Worm (Caenorhabditis elegans) whole organism, L4 larva: Measurements from ENCODE around the gene Y69H2.1.

ENCODE experiments used
- Y5F2A.4 ChIP-seq: fragments of 200-800 bp; sonication (Bioruptor generic); optimal IDR thresholded peaks from 2 replicates; lab custom pipeline; 2018; ENCODE audit warnings: mild to moderate bottlenecking, missing genetic modification characterization, missing compliant biosample characterization
- arid-1 ChIP-seq: fragments of 200-800 bp; sonication (Bioruptor generic); conservative IDR thresholded peaks from 2 replicates; pipeline ENCODE4 v1.3.6; 2022; ENCODE audit warnings: missing genetic modification reagents, missing genetic modification characterization, missing compliant biosample characterization
- egl-27 ChIP-seq: sonication (generic microtip); optimal IDR thresholded peaks from 3 replicates; lab custom pipeline; 2017; ENCODE audit warnings: missing biosample characterization, missing genetic modification reagents, missing genetic modification characterization
- fkh-10 ChIP-seq: fragments of 150-350 bp; optimal IDR thresholded peaks from 2 replicates; lab custom pipeline; 2014; ENCODE audit warnings: missing biosample characterization, missing genetic modification reagents, missing genetic modification characterization
- lin-39 ChIP-seq: fragments of 150-350 bp; optimal IDR thresholded peaks from 2 replicates; lab custom pipeline; 2014; ENCODE audit warnings: missing biosample characterization, missing genetic modification reagents, missing genetic modification characterization
- nhr-237 ChIP-seq: sonication (generic microtip); optimal IDR thresholded peaks from 2 replicates; lab custom pipeline; 2017; ENCODE audit warnings: missing biosample characterization, missing genetic modification characterization
- nhr-25 ChIP-seq: sonication (generic microtip); optimal IDR thresholded peaks from 2 replicates; lab custom pipeline; 2017; ENCODE audit warnings: missing genetic modification characterization, mild to moderate bottlenecking, missing compliant biosample characterization, antibody characterized with exemption, moderate library complexity, borderline replicate concordance; ENCODE audit not compliant: insufficient read depth
- nhr-28 ChIP-seq: fragments of 150-350 bp; optimal IDR thresholded peaks from 2 replicates; lab custom pipeline; 2014; ENCODE audit warnings: missing biosample characterization, missing genetic modification characterization
- nhr-76 ChIP-seq: fragments of 150-350 bp; optimal IDR thresholded peaks from 2 replicates; lab custom pipeline; 2014; ENCODE audit warnings: missing biosample characterization, missing genetic modification characterization
- php-3 ChIP-seq: fragments of 200-800 bp; sonication (Bioruptor generic); IDR thresholded peaks from 2 replicates; pipeline ENCODE4 v1.3.6; 2022; ENCODE audit warnings: missing genetic modification reagents, missing genetic modification characterization, missing compliant biosample characterization
- pqm-1 ChIP-seq: sonication (generic microtip); optimal IDR thresholded peaks from 2 replicates; lab custom pipeline; 2017; ENCODE audit warnings: missing biosample characterization, missing genetic modification characterization
- snpc-4 ChIP-seq: fragments of 150-350 bp; optimal IDR thresholded peaks from 2 replicates; lab custom pipeline; 2014; ENCODE audit warnings: missing biosample characterization, missing genetic modification characterization
- tra-1 ChIP-seq: fragments of 200-800 bp; sonication (Bioruptor generic); IDR thresholded peaks from 2 replicates; pipeline ENCODE4 v1.3.6; 2022; ENCODE audit warnings: missing genetic modification reagents, missing genetic modification characterization, missing compliant biosample characterization
- unc-62 ChIP-seq, 3 experiments: fragments of 150-350 bp in 1 of 3; sonication (generic microtip); optimal IDR thresholded peaks in 2 of 3; peaks in 1 of 3; 1 replicate in 1 of 3; 2 replicates in 2 of 3; lab custom pipeline; 2014 to 2017; ENCODE audit warnings: missing biosample characterization in 3 of 3, missing genetic modification characterization in 3 of 3, missing genetic modification reagents in 3 of 3, missing genotype in 1 of 3

- no peak for TF ChIP-seq arid-1
- TF ChIP-seq php-3 (GFP tag; lab: Robert Waterston, UW): no peak
- no peak for TF ChIP-seq fkh-10 (GFP tag; lab: Kevin White, UChicago)
- no peak for TF ChIP-seq nhr-237 (tag; lab: Kevin White, UChicago)
- no peak for TF ChIP-seq pqm-1 (tag; lab: Kevin White, UChicago)
- no peak for TF ChIP-seq Y5F2A.4 (GFP tag; lab: Kevin White, UChicago)
- no peak for TF ChIP-seq nhr-28
- no peak for TF ChIP-seq unc-62 (GFP tag; optimal IDR thresholded peaks at IDR 0.05 in 1 of 2; lab: Kevin White, UChicago)
- TF ChIP-seq unc-62 (tag; optimal IDR thresholded peaks at IDR 0.05; lab: Kevin White, UChicago): no peak
- TF ChIP-seq lin-39: no peak
- no peak for TF ChIP-seq tra-1
- no peak for TF ChIP-seq nhr-25 (tag; lab: Kevin White, UChicago)
- no peak for TF ChIP-seq egl-27 (tag; lab: Kevin White, UChicago)
- no peak for TF ChIP-seq snpc-4 (tag; lab: Kevin White, UChicago)
- no peak for TF ChIP-seq nhr-76
Measured at ce11 chrV:18664026-18664425, 41.7 kb upstream of the Y69H2.1 start, which contains the start of gene Y69H2.3.
